Worm (Caenorhabditis elegans): Measurements from ENCODE around the gene W03C9.6.

ce11 chrII:11967507-11968127 is 13.3 kb downstream of the W03C9.6 start, which contains the start of gene W03C9.5:
- TF ChIP-seq ama-1 (optimal IDR thresholded peaks at IDR 0.05) = no peak
- peak; percentile 94 for TF ChIP-seq unc-86 (tag; optimal IDR thresholded peaks at IDR 0.05)
